Fruit fly (Drosophila melanogaster) whole organism, embryonic: ENCODE data around the gene CCAP-R.

Experiments used
- CG10147 ChIP-seq: fragments of 200-800 bp; sonication (Bioruptor generic); optimal IDR thresholded peaks from 2 replicates; lab custom pipeline; 2019; ENCODE audit warnings: missing biosample characterization, mild to moderate bottlenecking, missing genetic modification characterization, moderate library complexity
- CG10366 ChIP-seq: fragments of 200-800 bp; sonication (Bioruptor generic); IDR thresholded peaks from 2 replicates; pipeline ENCODE4 v1.3.6; 2022; ENCODE audit warnings: missing biosample characterization, missing genetic modification characterization
- CG11093 ChIP-seq: fragments of 200-800 bp; sonication (Bioruptor generic); IDR thresholded peaks from 3 replicates; pipeline ENCODE4 v1.3.6; 2022; ENCODE audit warnings: missing biosample characterization, missing genetic modification characterization
- CG12942 ChIP-seq: fragments of 200-800 bp; sonication (Bioruptor generic); optimal IDR thresholded peaks from 3 replicates; lab custom pipeline; 2016; ENCODE audit warnings: missing biosample characterization, missing genetic modification characterization
- CG13123 ChIP-seq: fragments of 200-800 bp; sonication (Bioruptor generic); optimal IDR thresholded peaks from 2 replicates; lab custom pipeline; 2016; ENCODE audit warnings: missing biosample characterization, missing genetic modification characterization
- CG13624 ChIP-seq: fragments of 200-800 bp; sonication (Bioruptor generic); optimal IDR thresholded peaks from 2 replicates; lab custom pipeline; 2016; ENCODE audit warnings: missing biosample characterization, missing genetic modification characterization
- CG1603 ChIP-seq: fragments of 200-800 bp; sonication (Bioruptor generic); optimal IDR thresholded peaks from 2 replicates; lab custom pipeline; 2019; ENCODE audit warnings: missing biosample characterization, mild to moderate bottlenecking, missing genetic modification characterization, moderate library complexity
- CG16863 ChIP-seq: fragments of 200-800 bp; sonication (Bioruptor generic); optimal IDR thresholded peaks from 3 replicates; lab custom pipeline; 2016; ENCODE audit warnings: missing biosample characterization, missing genetic modification characterization
- CG31365 ChIP-seq: fragments of 200-800 bp; sonication (Bioruptor generic); optimal IDR thresholded peaks from 2 replicates; lab custom pipeline; 2018; ENCODE audit warnings: missing biosample characterization, mild to moderate bottlenecking, missing genetic modification characterization
- CG34376 ChIP-seq: fragments of 200-800 bp; sonication (Bioruptor generic); optimal IDR thresholded peaks from 2 replicates; lab custom pipeline; 2018; ENCODE audit warnings: missing biosample characterization, mild to moderate bottlenecking, missing genetic modification characterization
- CG4707 ChIP-seq: fragments of 200-800 bp; sonication (Bioruptor generic); optimal IDR thresholded peaks from 2 replicates; lab custom pipeline; 2018; ENCODE audit warnings: missing biosample characterization, mild to moderate bottlenecking, missing genetic modification characterization, moderate library complexity
- CG4730 ChIP-seq: fragments of 200-800 bp; sonication (Bioruptor generic); IDR thresholded peaks from 2 replicates; pipeline ENCODE4 v1.3.6; 2022; ENCODE audit warnings: missing biosample characterization, missing genetic modification characterization
- CG6254 ChIP-seq: fragments of 200-800 bp; sonication (Bioruptor generic); optimal IDR thresholded peaks from 3 replicates; lab custom pipeline; 2017; ENCODE audit warnings: mild to moderate bottlenecking, missing biosample characterization, missing genetic modification reagents, missing genetic modification characterization
- CG6854 ChIP-seq: fragments of 200-800 bp; sonication (Bioruptor generic); optimal IDR thresholded peaks from 3 replicates; lab custom pipeline; 2017; ENCODE audit warnings: missing biosample characterization, mild to moderate bottlenecking, missing genetic modification characterization
- CG7786 ChIP-seq: fragments of 200-800 bp; sonication (Bioruptor generic); optimal IDR thresholded peaks from 2 replicates; lab custom pipeline; 2016; ENCODE audit warnings: missing biosample characterization, missing genetic modification characterization
- CG8478 ChIP-seq: fragments of >200 bp; optimal IDR thresholded peaks from 2 replicates; lab custom pipeline; 2018
- CG9609 ChIP-seq: fragments of 200-800 bp; sonication (Bioruptor generic); optimal IDR thresholded peaks from 3 replicates; lab custom pipeline; 2016; ENCODE audit warnings: missing biosample characterization, missing genetic modification characterization
- CG9817 ChIP-seq: fragments of 200-800 bp; sonication (Bioruptor generic); optimal IDR thresholded peaks from 2 replicates; lab custom pipeline; 2018; ENCODE audit warnings: missing biosample characterization, mild to moderate bottlenecking, missing genetic modification characterization, moderate library complexity
- CoRest ChIP-seq: fragments of 200-800 bp; sonication (Bioruptor generic); optimal IDR thresholded peaks from 3 replicates; lab custom pipeline; 2018; ENCODE audit warnings: missing biosample characterization, mild to moderate bottlenecking, missing genetic modification characterization, moderate library complexity
- Dek ChIP-seq: fragments of 200-800 bp; sonication (Bioruptor generic); optimal IDR thresholded peaks from 3 replicates; lab custom pipeline; 2019; ENCODE audit warnings: missing biosample characterization, mild to moderate bottlenecking, missing genetic modification characterization, moderate library complexity
- Doc2 ChIP-seq: fragments of 200-800 bp; sonication (Bioruptor generic); IDR thresholded peaks from 2 replicates; pipeline ENCODE4 v1.3.6; 2022; ENCODE audit warnings: missing biosample characterization, missing genetic modification characterization
- E2f1 ChIP-seq: fragments of 200-800 bp; sonication (Bioruptor generic); IDR thresholded peaks from 2 replicates; pipeline ENCODE4 v1.3.6; 2022; ENCODE audit warnings: missing biosample characterization, missing genetic modification characterization
- ERR ChIP-seq: fragments of 200-800 bp; sonication (Bioruptor generic); optimal IDR thresholded peaks from 2 replicates; lab custom pipeline; 2016; ENCODE audit warnings: missing biosample characterization, missing genetic modification characterization
- Jarid2 ChIP-seq: fragments of 200-800 bp; sonication (Bioruptor generic); optimal IDR thresholded peaks from 3 replicates; lab custom pipeline; 2017; ENCODE audit warnings: mild to moderate bottlenecking, missing biosample characterization, missing genetic modification reagents, missing genetic modification characterization
- MBD-R2 ChIP-seq: fragments of 200-800 bp; sonication (Bioruptor generic); IDR thresholded peaks from 2 replicates; pipeline ENCODE4 v1.3.6; 2022; ENCODE audit warnings: missing biosample characterization, missing genetic modification characterization
- MTF-1 ChIP-seq: fragments of 200-800 bp; sonication (Bioruptor generic); optimal IDR thresholded peaks from 2 replicates; lab custom pipeline; 2018; ENCODE audit warnings: missing biosample characterization, mild to moderate bottlenecking, missing genetic modification characterization, borderline replicate concordance
- Opbp ChIP-seq: fragments of 200-800 bp; sonication (Bioruptor generic); IDR thresholded peaks from 3 replicates; pipeline ENCODE4 v1.3.6; 2022; ENCODE audit warnings: missing biosample characterization, missing genetic modification characterization; ENCODE audit not compliant: partially characterized antibody
- Side ChIP-seq: fragments of 200-800 bp; sonication (Bioruptor generic); optimal IDR thresholded peaks from 2 replicates; lab custom pipeline; 2016; ENCODE audit warnings: missing biosample characterization, missing genetic modification characterization
- Trl ChIP-seq, 3 experiments: fragments of >200 bp in 2 of 3; fragments of 200-800 bp in 1 of 3; sonication (Bioruptor generic) in 1 of 3; optimal IDR thresholded peaks; 2 replicates in 1 of 3; 3 replicates in 2 of 3; lab custom pipeline; 2016 to 2017; ENCODE audit warnings: missing biosample characterization in 1 of 3, missing genetic modification characterization in 1 of 3
- Xrp1 ChIP-seq: fragments of 200-800 bp; sonication (Bioruptor generic); IDR thresholded peaks from 2 replicates; pipeline ENCODE4 v1.3.6; 2022; ENCODE audit warnings: missing biosample characterization, missing genetic modification characterization
- bsh ChIP-seq, 2 experiments: fragments of 200-800 bp; sonication (Bioruptor generic); optimal IDR thresholded peaks; 2 replicates each; lab custom pipeline; 2017 to 2018; ENCODE audit warnings: mild to moderate bottlenecking in 2 of 2, missing biosample characterization in 2 of 2, missing genetic modification characterization in 2 of 2, moderate library complexity in 1 of 2
- cad ChIP-seq: fragments of >200 bp; optimal IDR thresholded peaks from 2 replicates; lab custom pipeline; 2017; ENCODE audit warnings: missing biosample characterization, missing genetic modification characterization
- cwo ChIP-seq: fragments of 200-800 bp; sonication (Bioruptor generic); optimal IDR thresholded peaks from 3 replicates; lab custom pipeline; 2017; ENCODE audit warnings: missing biosample characterization, missing genetic modification characterization, mild to moderate bottlenecking, moderate library complexity, missing genetic modification reagents
- da ChIP-seq: fragments of 200-800 bp; sonication (Bioruptor generic); optimal IDR thresholded peaks from 2 replicates; lab custom pipeline; 2016; ENCODE audit warnings: missing biosample characterization, missing genetic modification characterization
- dati ChIP-seq: fragments of 200-800 bp; sonication (Bioruptor generic); IDR thresholded peaks from 2 replicates; pipeline ENCODE4 v1.3.6; 2022; ENCODE audit warnings: missing biosample characterization, missing genetic modification characterization
- eve ChIP-seq, 2 experiments: fragments of >200 bp; optimal IDR thresholded peaks; 2 replicates each; lab custom pipeline; 2017; ENCODE audit warnings: missing biosample characterization in 2 of 2, missing genetic modification characterization in 2 of 2
- gro ChIP-seq: fragments of 200-800 bp; sonication (Bioruptor generic); optimal IDR thresholded peaks from 2 replicates; lab custom pipeline; 2016; ENCODE audit warnings: missing biosample characterization, missing genetic modification characterization
- jumu ChIP-seq: fragments of 200-800 bp; sonication (Bioruptor generic); optimal IDR thresholded peaks from 3 replicates; lab custom pipeline; 2016; ENCODE audit warnings: missing biosample characterization, missing genetic modification characterization
- kay ChIP-seq: fragments of 200-800 bp; sonication (Bioruptor generic); optimal IDR thresholded peaks from 2 replicates; lab custom pipeline; 2016; ENCODE audit warnings: missing biosample characterization, missing genetic modification characterization
- lov ChIP-seq, 2 experiments: fragments of 200-800 bp in 1 of 2; fragments of >200 bp in 1 of 2; sonication (Bioruptor generic) in 1 of 2; IDR thresholded peaks in 1 of 2; optimal IDR thresholded peaks in 1 of 2; 2 replicates in 1 of 2; 3 replicates in 1 of 2; pipeline versions ENCODE4 v1.3.6 to Lab custom; 2017 to 2022; ENCODE audit warnings: missing biosample characterization in 1 of 2, missing genetic modification characterization in 1 of 2
- pfk ChIP-seq: fragments of 200-800 bp; sonication (Bioruptor generic); optimal IDR thresholded peaks from 2 replicates; lab custom pipeline; 2018; ENCODE audit warnings: missing biosample characterization, mild to moderate bottlenecking, missing genetic modification characterization, moderate library complexity
- prd ChIP-seq, 3 experiments: fragments of >200 bp in 2 of 3; fragments of 200-800 bp in 1 of 3; sonication (Bioruptor generic) in 1 of 3; optimal IDR thresholded peaks in 2 of 3; IDR thresholded peaks in 1 of 3; 2 replicates in 2 of 3; 3 replicates in 1 of 3; pipeline versions ENCODE4 v1.3.6 to Lab custom; 2017 to 2022; ENCODE audit warnings: missing biosample characterization in 1 of 3, missing genetic modification characterization in 1 of 3
- sd ChIP-seq: fragments of 200-800 bp; sonication (Bioruptor generic); optimal IDR thresholded peaks from 3 replicates; lab custom pipeline; 2018; ENCODE audit warnings: missing biosample characterization, mild to moderate bottlenecking, missing genetic modification characterization, moderate library complexity
- sisA ChIP-seq: fragments of 200-800 bp; sonication (Bioruptor generic); IDR thresholded peaks from 2 replicates; pipeline ENCODE4 v1.3.6; 2022; ENCODE audit warnings: missing biosample characterization, missing genetic modification characterization
- ssp ChIP-seq: fragments of 200-800 bp; sonication (Bioruptor generic); IDR thresholded peaks from 2 replicates; pipeline ENCODE4 v1.3.6; 2022; ENCODE audit warnings: missing biosample characterization, missing genetic modification characterization
- tap ChIP-seq: fragments of 200-800 bp; optimal IDR thresholded peaks from 3 replicates; lab custom pipeline; 2019; ENCODE audit warnings: missing biosample characterization, mild to moderate bottlenecking, missing genetic modification characterization, moderate library complexity
- tin ChIP-seq: fragments of 200-800 bp; sonication (Bioruptor generic); optimal IDR thresholded peaks from 3 replicates; lab custom pipeline; 2016; ENCODE audit warnings: missing biosample characterization, missing genetic modification characterization
- tna ChIP-seq: fragments of 200-800 bp; sonication (Bioruptor generic); IDR thresholded peaks from 2 replicates; pipeline ENCODE4 v1.3.6; 2022; ENCODE audit warnings: missing biosample characterization, missing genetic modification characterization; ENCODE audit not compliant: partially characterized antibody
- wek ChIP-seq: fragments of 200-800 bp; sonication (Bioruptor generic); optimal IDR thresholded peaks from 3 replicates; lab custom pipeline; 2018; ENCODE audit warnings: missing biosample characterization, mild to moderate bottlenecking, missing genetic modification characterization, moderate library complexity

Gene CCAP-R

dm6 chr3R:25879324-25879766, 76.7 kb downstream of the CCAP-R start (continued):
- TF ChIP-seq sd (tag; lab: Kevin White, UChicago), result peak; percentile 41
- TF ChIP-seq kay (GFP tag; lab: Kevin White, UChicago), result peak; percentile 54
- TF ChIP-seq CG9609 (GFP tag; lab: Kevin White, UChicago), result peak; percentile 60
- peak; percentile 57 for TF ChIP-seq CG6854 (GFP tag; lab: Kevin White, UChicago)
- peak; percentile 81; the same call in 1 of the 2 replicates for TF ChIP-seq sisA
- TF ChIP-seq CG11093 (GFP tag; lab: Robert Waterston, UW), result peak; percentile 60; the same call in 2 of the 3 replicates
- no peak for TF ChIP-seq dati (GFP tag; lab: Robert Waterston, UW)
- TF ChIP-seq prd (optimal IDR thresholded peaks at IDR 0.05; lab: Kevin White, UChicago), result no peak
- peak; percentile 83 for TF ChIP-seq prd (GFP tag; IDR thresholded peaks at IDR 0.05; lab: Robert Waterston, UW)
- peak; percentile 68 for TF ChIP-seq CG9817
- TF ChIP-seq CG10366 (GFP tag; lab: Robert Waterston, UW), result peak; percentile 86
- no peak for TF ChIP-seq Trl (optimal IDR thresholded peaks at IDR 0.05; lab: Kevin White, UChicago)
- no peak for TF ChIP-seq Trl (GFP tag; optimal IDR thresholded peaks at IDR 0.05; lab: Kevin White, UChicago)
- TF ChIP-seq Side, result peak; percentile 43
- peak; percentile 78 for TF ChIP-seq tin
- no peak for TF ChIP-seq lov (optimal IDR thresholded peaks at IDR 0.05; lab: Kevin White, UChicago)
- no peak; the same call in 2 of the 3 replicates for TF ChIP-seq lov (GFP tag; IDR thresholded peaks at IDR 0.05; lab: Robert Waterston, UW)
- peak; percentile 64 for TF ChIP-seq CG12942
- peak; percentile 71 for TF ChIP-seq CG13624 (GFP tag; lab: Kevin White, UChicago)
- TF ChIP-seq CG6254, result peak; percentile 63
- peak in 1 of 2 experiments; percentile 92 for TF ChIP-seq bsh (GFP tag; optimal IDR thresholded peaks at IDR 0.05; lab: Kevin White, UChicago)
- no peak for TF ChIP-seq Doc2 (GFP tag; lab: Robert Waterston, UW)
- TF ChIP-seq tna, result no peak
- TF ChIP-seq ssp, result peak; percentile 69
- peak; percentile 47 for TF ChIP-seq cwo (GFP tag; lab: Kevin White, UChicago)
- TF ChIP-seq Opbp (GFP tag; lab: Robert Waterston, UW), result no peak
- no peak for TF ChIP-seq CG34376 (GFP tag; lab: Kevin White, UChicago)
- peak; percentile 41 for TF ChIP-seq CG10147 (GFP tag; lab: Kevin White, UChicago)
- peak; percentile 32 for TF ChIP-seq Dek (tag; lab: Kevin White, UChicago)
- TF ChIP-seq E2f1 (GFP tag; lab: Robert Waterston, UW), result peak; percentile 80
- TF ChIP-seq cad (GFP tag; lab: Kevin White, UChicago), result no peak
- peak; percentile 74 for TF ChIP-seq CG4730 (GFP tag; lab: Robert Waterston, UW)
- peak; percentile 81 for TF ChIP-seq tap (tag; lab: Kevin White, UChicago)
- no peak; the same call in 1 of the 2 replicates for TF ChIP-seq MBD-R2
- peak; percentile 71 for TF ChIP-seq CG7786 (GFP tag; lab: Kevin White, UChicago)
- peak; percentile 61 for TF ChIP-seq CG4707 (GFP tag; lab: Kevin White, UChicago)
- TF ChIP-seq Xrp1 (GFP tag; lab: Robert Waterston, UW), result peak; percentile 83
- TF ChIP-seq CG1603 (tag; lab: Kevin White, UChicago), result peak; percentile 77
- peak; percentile 34 for TF ChIP-seq gro
- TF ChIP-seq CG8478 (lab: Kevin White, UChicago), result no peak
- TF ChIP-seq wek (GFP tag; lab: Kevin White, UChicago), result no peak
- peak; percentile 20 for TF ChIP-seq Jarid2 (GFP tag; lab: Kevin White, UChicago)
- TF ChIP-seq CG16863 (GFP tag; lab: Kevin White, UChicago), result peak; percentile 63
- TF ChIP-seq jumu (GFP tag; lab: Kevin White, UChicago), result peak; percentile 16
- peak in 1 of 2 experiments; percentile 81 for TF ChIP-seq eve (GFP tag; optimal IDR thresholded peaks at IDR 0.05; lab: Kevin White, UChicago)
- TF ChIP-seq pfk (GFP tag; lab: Kevin White, UChicago), result no peak
- TF ChIP-seq da (GFP tag; lab: Kevin White, UChicago), result peak; percentile 19
- peak; percentile 61 for TF ChIP-seq CG13123 (GFP tag; lab: Kevin White, UChicago)
- peak; percentile 56 for TF ChIP-seq CG31365 (tag; lab: Kevin White, UChicago)
- TF ChIP-seq CoRest (tag; lab: Kevin White, UChicago), result peak; percentile 87
- peak; percentile 53 for TF ChIP-seq MTF-1 (GFP tag; lab: Kevin White, UChicago)
- TF ChIP-seq ERR, result peak; percentile 6
